Fruit fly (Drosophila melanogaster): Measurements from ENCODE around the gene CG9286.

The CG9286 gene

dm6 chr3R:13799567-13800429, 19.0 kb downstream of the CG9286 start:
- TF ChIP-seq Snoo (tag; optimal IDR thresholded peaks at IDR 0.05): peak; percentile 7
- TF ChIP-seq CG34367 (tag; optimal IDR thresholded peaks at IDR 0.05): no peak
- peak; percentile 7 for TF ChIP-seq CG8301 (tag; optimal IDR thresholded peaks at IDR 0.05)
- no peak for TF ChIP-seq D1 (tag; optimal IDR thresholded peaks at IDR 0.05)
- TF ChIP-seq CG17806 (tag; optimal IDR thresholded peaks at IDR 0.05): peak; percentile 48
- TF ChIP-seq CG8159 (tag; optimal IDR thresholded peaks at IDR 0.05): peak; percentile 65
- TF ChIP-seq CG13204 (GFP tag; optimal IDR thresholded peaks at IDR 0.05): no peak
- TF ChIP-seq Pif1A (GFP tag; optimal IDR thresholded peaks at IDR 0.05): no peak
- TF ChIP-seq gl (tag; optimal IDR thresholded peaks at IDR 0.05): no peak
- TF ChIP-seq CG9948 (tag; optimal IDR thresholded peaks at IDR 0.05): peak; percentile 46
- peak; percentile 46 for TF ChIP-seq CG14655 (GFP tag; optimal IDR thresholded peaks at IDR 0.05)
- TF ChIP-seq CG4496 (GFP tag; IDR thresholded peaks at IDR 0.05): no peak
- peak; percentile 40 for TF ChIP-seq CG15710 (tag; optimal IDR thresholded peaks at IDR 0.05)

- TF ChIP-seq CG14655 (GFP tag; optimal IDR thresholded peaks at IDR 0.05) (peak; percentile 77), Snoo (tag; optimal IDR thresholded peaks at IDR 0.05) (peak; percentile 66), rn (GFP tag; IDR thresholded peaks at IDR 0.05) (peak; percentile 66; the same call in 1 of the 2 replicates), CG15710 (tag; optimal IDR thresholded peaks at IDR 0.05) (peak; percentile 76), CG8159 (tag; optimal IDR thresholded peaks at IDR 0.05) (peak; percentile 81), CG8301 (tag; optimal IDR thresholded peaks at IDR 0.05) (peak; percentile 65), CG4496 (GFP tag; IDR thresholded peaks at IDR 0.05) (peak; percentile 93), fd96Ca (GFP tag; IDR thresholded peaks at IDR 0.05) (peak; percentile 85), Pif1A (GFP tag; optimal IDR thresholded peaks at IDR 0.05) (peak; percentile 64), CG32121 (GFP tag; IDR thresholded peaks at IDR 0.05) (peak; percentile 89), CG12605 (GFP tag; IDR thresholded peaks at IDR 0.05) (peak; percentile 82; the same call in 1 of the 2 replicates), Pif1B (GFP tag; optimal IDR thresholded peaks at IDR 0.05) (peak; percentile 68), EcR (GFP tag; optimal IDR thresholded peaks at IDR 0.05) (no peak), gl (tag; optimal IDR thresholded peaks at IDR 0.05) (peak; percentile 25), CG13204 (GFP tag; optimal IDR thresholded peaks at IDR 0.05) (peak; percentile 38), CG34367 (tag; optimal IDR thresholded peaks at IDR 0.05) (peak; percentile 53), Ets98B (GFP tag; IDR thresholded peaks at IDR 0.05) (peak; percentile 89), CG9948 (tag; optimal IDR thresholded peaks at IDR 0.05) (peak; percentile 71), CG17806 (tag; optimal IDR thresholded peaks at IDR 0.05) (peak; percentile 78), CG10348 (GFP tag; IDR thresholded peaks at IDR 0.05) (peak; percentile 30; the same call in 1 of the 2 replicates), D1 (tag; optimal IDR thresholded peaks at IDR 0.05) (no peak)
These were observed 19.7 kb downstream of the CG9286 start for dm6 chr3R:13800430-13800848.

DNA sequence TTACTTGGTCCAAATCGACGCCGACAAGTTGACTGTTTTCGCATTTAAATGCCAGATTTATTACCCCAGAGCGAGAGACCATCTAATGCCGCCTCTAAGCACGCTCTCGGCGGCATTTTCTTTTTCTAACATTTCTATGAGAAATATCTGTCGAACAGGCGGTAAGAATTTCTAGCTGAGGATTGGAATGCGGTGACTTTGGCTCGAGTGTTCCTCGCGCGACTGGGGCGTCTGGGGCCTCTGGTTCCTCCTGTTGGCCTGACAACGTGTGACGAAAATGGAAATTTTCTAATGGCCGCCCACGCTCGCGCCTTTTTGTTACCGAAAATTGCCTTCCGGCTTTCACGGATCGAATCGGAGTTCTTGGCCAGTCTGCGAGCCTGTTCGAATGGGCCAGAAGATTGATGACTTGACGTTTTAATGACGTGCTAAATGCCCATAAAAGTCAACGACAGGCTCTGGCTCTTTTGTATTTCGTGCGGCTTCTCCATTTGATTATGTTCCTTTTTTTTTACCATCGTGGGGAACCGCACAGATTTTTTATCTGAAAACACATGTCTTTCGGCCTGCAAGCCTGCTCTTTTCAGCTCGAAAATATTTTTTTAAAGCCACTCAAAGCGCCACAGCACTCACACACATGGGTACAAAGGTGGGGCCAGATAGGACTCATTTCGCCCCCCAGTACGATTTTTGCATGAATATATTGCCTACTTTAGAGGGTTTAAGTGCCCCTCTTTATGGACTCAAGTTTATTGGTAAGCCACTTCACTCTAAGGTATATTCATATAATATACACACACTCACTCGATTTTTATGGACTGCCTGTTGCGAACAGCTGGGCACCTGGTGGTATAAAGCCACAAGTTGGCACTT, 20.7 kb downstream of the CG9286 start:
- TF ChIP-seq CG17806 (tag; optimal IDR thresholded peaks at IDR 0.05) (no peak), CG4496 (GFP tag; IDR thresholded peaks at IDR 0.05) (0 out of 3 replicates have a peak, but pooled peaks have one; percentile 30), CG12605 (GFP tag; IDR thresholded peaks at IDR 0.05) (0 out of 2 replicates have a peak, but pooled peaks have one; percentile 10)

- TF ChIP-seq fd96Ca (GFP tag; IDR thresholded peaks at IDR 0.05): no peak
- TF ChIP-seq CG12605 (GFP tag; IDR thresholded peaks at IDR 0.05): 0 out of 2 replicates have a peak, but pooled peaks have one; percentile 2
These were observed 21.5 kb downstream of the CG9286 start for dm6 chr3R:13802057-13802817.

dm6 chr3R:13803185-13803887, 22.6 kb downstream of the CG9286 start:
- TF ChIP-seq CG8301 (tag; optimal IDR thresholded peaks at IDR 0.05) (no peak), CG32121 (GFP tag; IDR thresholded peaks at IDR 0.05) (no peak), CG13204 (GFP tag; optimal IDR thresholded peaks at IDR 0.05) (no peak), CG10348 (GFP tag; IDR thresholded peaks at IDR 0.05) (no peak), Pif1A (GFP tag; optimal IDR thresholded peaks at IDR 0.05) (no peak), CG15710 (tag; optimal IDR thresholded peaks at IDR 0.05) (no peak), CG8159 (tag; optimal IDR thresholded peaks at IDR 0.05) (no peak), CG12605 (GFP tag; IDR thresholded peaks at IDR 0.05) (no peak), Ets98B (GFP tag; IDR thresholded peaks at IDR 0.05) (no peak)
